Worm (Caenorhabditis elegans) whole organism, midembryonic: Measurements from ENCODE around the gene F48F7.6.

Experiments used
- flt-1 ChIP-seq: fragments of 200-800 bp; sonication (Bioruptor generic); IDR thresholded peaks from 2 replicates; pipeline ENCODE4 v1.3.6; 2022; ENCODE audit warnings: missing genetic modification characterization, missing compliant biosample characterization
- med-1 ChIP-seq: sonication (generic microtip); optimal IDR thresholded peaks from 2 replicates; lab custom pipeline; 2017; ENCODE audit warnings: missing genetic modification characterization, mild to moderate bottlenecking, missing compliant biosample characterization, antibody characterized with exemption, missing genetic modification reagents; ENCODE audit not compliant: insufficient read depth
- ref-1 ChIP-seq: fragments of 200-800 bp; sonication (Bioruptor generic); conservative IDR thresholded peaks from 2 replicates; pipeline ENCODE4 v1.3.6; 2022; ENCODE audit warnings: missing genetic modification reagents, missing genetic modification characterization, missing compliant biosample characterization
- tab-1 ChIP-seq: fragments of 200-800 bp; sonication (Bioruptor generic); IDR thresholded peaks from 2 replicates; pipeline ENCODE4 v1.3.6; 2022; ENCODE audit warnings: missing genetic modification characterization, missing compliant biosample characterization

- TF ChIP-seq med-1 (GFP tag; lab: Kevin White, UChicago): no peak
- no peak for TF ChIP-seq tab-1 (GFP tag; lab: Robert Waterston, UW)
- no peak for TF ChIP-seq flt-1
- no peak for TF ChIP-seq ref-1 (GFP tag; lab: Robert Waterston, UW)
These were observed 8.7 kb downstream of the F48F7.6 start, which contains the start of gene irld-24 for ce11 chrX:13986307-13986706.
